Worm (Caenorhabditis elegans) whole organism, L2 larva: ENCODE results near the gene faah-2.

Experiments used
- R02D3.7 ChIP-seq: fragments of 150-350 bp; optimal IDR thresholded peaks from 2 replicates; lab custom pipeline; 2014; ENCODE audit warnings: missing biosample characterization, missing genetic modification characterization
- ama-1 ChIP-seq: fragments of 150-350 bp; optimal IDR thresholded peaks from 2 replicates; lab custom pipeline; 2018; ENCODE audit warnings: inconsistent platforms
- ceh-16 ChIP-seq: fragments of 150-350 bp; optimal IDR thresholded peaks from 2 replicates; lab custom pipeline; 2014; ENCODE audit warnings: missing biosample characterization, missing genetic modification characterization
- lin-39 ChIP-seq: fragments of 150-350 bp; optimal IDR thresholded peaks from 2 replicates; lab custom pipeline; 2014; ENCODE audit warnings: missing biosample characterization, missing genetic modification reagents, missing genetic modification characterization
- unc-62 ChIP-seq: fragments of 150-350 bp; optimal IDR thresholded peaks from 2 replicates; lab custom pipeline; 2014; ENCODE audit warnings: missing biosample characterization, missing genetic modification reagents, missing genetic modification characterization

ce11 chrIV:8159087-8159486 lies 6.8 kb downstream of the faah-2 start, which contains the start of gene faah-1:
- TF ChIP-seq R02D3.7 (tag; lab: Kevin White, UChicago) (no peak), ceh-16 (tag; lab: Kevin White, UChicago) (no peak), unc-62 (GFP tag; lab: Kevin White, UChicago) (no peak), lin-39 (tag; lab: Kevin White, UChicago) (no peak), ama-1 (lab: Kevin White, UChicago) (no peak)
